Worm (Caenorhabditis elegans) whole organism, early embryonic: ENCODE results near the gene math-37.
"Not testable (repeated sequence)": the region's sequence is repeated elsewhere in the genome, so short reads cannot be mapped to it uniquely, and the experiment has no call there.

Experiments
- B0310.2 ChIP-seq: sonication (generic microtip); optimal IDR thresholded peaks from 2 replicates; lab custom pipeline; 2016; ENCODE audit warnings: mild to moderate bottlenecking, missing genetic modification characterization, missing compliant biosample characterization
- F13C5.2 ChIP-seq: sonication (generic microtip); optimal IDR thresholded peaks from 2 replicates; lab custom pipeline; 2017; ENCODE audit warnings: mild to moderate bottlenecking, missing genetic modification characterization, inconsistent platforms, missing compliant biosample characterization
- aly-1 ChIP-seq: sonication (generic microtip); optimal IDR thresholded peaks from 2 replicates; lab custom pipeline; 2016; ENCODE audit warnings: missing genetic modification characterization, missing compliant biosample characterization
- ama-1 ChIP-seq: fragments of 150-350 bp; optimal IDR thresholded peaks from 2 replicates; lab custom pipeline; 2014
- ceh-13 ChIP-seq: fragments of 200-800 bp; sonication (Bioruptor generic); optimal IDR thresholded peaks from 2 replicates; lab custom pipeline; 2018; ENCODE audit warnings: mild to moderate bottlenecking, missing genetic modification characterization, missing compliant biosample characterization
- ceh-36 ChIP-seq: sonication (generic microtip); optimal IDR thresholded peaks from 2 replicates; lab custom pipeline; 2016; ENCODE audit warnings: missing genetic modification characterization, inconsistent platforms, missing compliant biosample characterization
- ets-7 ChIP-seq: sonication (generic microtip); optimal IDR thresholded peaks from 2 replicates; lab custom pipeline; 2016; ENCODE audit warnings: missing genotype, missing genetic modification characterization, missing compliant biosample characterization
- flt-1 ChIP-seq: fragments of 200-800 bp; sonication (Bioruptor generic); IDR thresholded peaks from 2 replicates; pipeline ENCODE4 v1.3.6; 2022; ENCODE audit warnings: missing genetic modification characterization, missing compliant biosample characterization
- hmbx-1 ChIP-seq: sonication (generic microtip); optimal IDR thresholded peaks from 2 replicates; lab custom pipeline; 2016; ENCODE audit warnings: mild to moderate bottlenecking, missing genetic modification characterization, missing compliant biosample characterization
- hmg-4 ChIP-seq: fragments of 200-800 bp; sonication (Bioruptor generic); optimal IDR thresholded peaks from 2 replicates; lab custom pipeline; 2018; ENCODE audit warnings: mild to moderate bottlenecking, missing genetic modification characterization, missing compliant biosample characterization
- hnd-1 ChIP-seq: sonication (generic microtip); optimal IDR thresholded peaks from 2 replicates; lab custom pipeline; 2016; ENCODE audit warnings: missing genetic modification characterization, missing compliant biosample characterization
- pes-1 ChIP-seq: fragments of 200-800 bp; sonication (Bioruptor generic); IDR thresholded peaks from 2 replicates; pipeline ENCODE4 v1.3.6; 2022; ENCODE audit warnings: missing genetic modification reagents, missing genetic modification characterization, missing compliant biosample characterization
- scrt-1 ChIP-seq: fragments of 200-800 bp; sonication (Bioruptor generic); IDR thresholded peaks from 2 replicates; pipeline ENCODE4 v1.3.6; 2022; ENCODE audit warnings: missing genetic modification characterization, missing compliant biosample characterization
- sea-1 ChIP-seq: fragments of 200-800 bp; sonication (Bioruptor generic); conservative IDR thresholded peaks from 2 replicates; pipeline ENCODE4 v1.3.6; 2022; ENCODE audit warnings: missing genetic modification characterization, missing compliant biosample characterization
- tbx-11 ChIP-seq: fragments of 200-800 bp; sonication (Bioruptor generic); IDR thresholded peaks from 2 replicates; pipeline ENCODE4 v1.3.6; 2022; ENCODE audit warnings: missing genetic modification characterization, missing compliant biosample characterization
- tbx-37 ChIP-seq: fragments of 200-800 bp; sonication (Bioruptor generic); conservative IDR thresholded peaks from 2 replicates; pipeline ENCODE4 v1.3.6; 2022; ENCODE audit warnings: missing genetic modification reagents, missing genetic modification characterization, missing compliant biosample characterization
- tra-4 ChIP-seq: sonication (generic microtip); optimal IDR thresholded peaks from 2 replicates; lab custom pipeline; 2017; ENCODE audit warnings: missing genetic modification characterization, missing compliant biosample characterization

Gene math-37

DNA sequence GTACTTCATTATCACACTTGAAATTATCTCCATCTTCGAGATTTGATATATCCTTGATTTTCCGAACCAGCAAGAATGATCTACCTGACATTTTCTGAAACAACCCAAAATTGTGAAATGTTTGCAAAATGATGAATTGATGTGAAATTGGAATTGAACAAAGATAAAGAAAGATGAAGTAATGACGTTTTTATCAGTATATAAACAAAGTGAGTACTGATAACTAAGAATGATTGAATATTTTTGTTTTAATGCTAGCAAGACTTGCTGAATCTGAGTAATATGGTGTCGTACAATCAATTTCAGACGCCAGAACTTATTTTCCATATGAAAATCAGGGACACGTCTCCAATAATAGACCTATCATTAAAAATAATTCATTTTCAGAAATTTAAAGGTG lies at the start of gene math-37:
Gene math-37 (minus strand): TSS at position 101 of the 400 bp plus-strand sequence.
- TF ChIP-seq hmg-4 (no peak), ceh-36 (tag; lab: Kevin White, UChicago) (no peak), tbx-11 (GFP tag; lab: Robert Waterston, UW) (no peak), aly-1 (tag; lab: Kevin White, UChicago) (no peak), flt-1 (GFP tag; lab: Robert Waterston, UW) (no peak), sea-1 (GFP tag; lab: Robert Waterston, UW) (no peak), tbx-37 (GFP tag; lab: Robert Waterston, UW) (no peak), ceh-13 (GFP tag; lab: Kevin White, UChicago) (no peak), hnd-1 (tag; lab: Kevin White, UChicago) (no peak), B0310.2 (no peak), pes-1 (GFP tag; lab: Robert Waterston, UW) (no peak), ets-7 (tag; lab: Kevin White, UChicago) (no peak), tra-4 (tag; lab: Kevin White, UChicago) (no peak), ama-1 (lab: Kevin White, UChicago) (no peak), scrt-1 (no peak), hmbx-1 (no peak), F13C5.2 (no peak)

ce11 chrII:2170085-2170484 lies 48.1 kb upstream of the math-37 start, which contains the start of gene C33C12.12:
C33C12.12 (minus strand) TSS chrII:2170185.
- TF ChIP-seq ceh-13 (GFP tag; lab: Kevin White, UChicago): no peak
- TF ChIP-seq aly-1 (tag; lab: Kevin White, UChicago): no peak
- no peak for TF ChIP-seq hnd-1 (tag; lab: Kevin White, UChicago)
- TF ChIP-seq hmbx-1: no peak
- TF ChIP-seq tbx-11 (GFP tag; lab: Robert Waterston, UW): no peak
- no peak for TF ChIP-seq ama-1 (lab: Kevin White, UChicago)

ce11 chrII:2168374-2168773 lies 46.4 kb upstream of the math-37 start, which contains the start of gene fbxb-38:
fbxb-38 (minus strand) TSS chrII:2168763.
- TF ChIP-seq tbx-11 (GFP tag; lab: Robert Waterston, UW) (no peak), scrt-1 (no peak)

- TF ChIP-seq B0310.2 (no peak), pes-1 (GFP tag; lab: Robert Waterston, UW) (no peak), ama-1 (lab: Kevin White, UChicago) (no peak), hmg-4 (no peak)
Measured at ce11 chrII:2166376-2166775, 44.4 kb upstream of the math-37 start, which contains the start of gene C33C12.4. C33C12.4 (minus strand) TSS chrII:2166476.

- not testable (repeated sequence) for TF ChIP-seq ama-1 (lab: Kevin White, UChicago); hmg-4; tbx-11 (GFP tag; lab: Robert Waterston, UW)
Measured at ce11 chrII:2163370-2163882, 41.4 kb upstream of the math-37 start, which contains the start of gene C33C12.11. C33C12.11 (minus strand) TSS chrII:2163832.

- not testable (repeated sequence) for TF ChIP-seq tbx-37 (GFP tag; lab: Robert Waterston, UW); aly-1 (tag; lab: Kevin White, UChicago); sea-1 (GFP tag; lab: Robert Waterston, UW)
Measured at ce11 chrII:2153708-2154107, 31.7 kb upstream of the math-37 start, which contains the start of gene math-18. math-18 (plus strand) TSS chrII:2154008.

ce11 chrII:2152455-2152854 lies 30.5 kb upstream of the math-37 start:
- TF ChIP-seq flt-1 (GFP tag; lab: Robert Waterston, UW) (no peak), pes-1 (GFP tag; lab: Robert Waterston, UW) (no peak), tra-4 (tag; lab: Kevin White, UChicago) (no peak), hmbx-1 (no peak)

- no peak for TF ChIP-seq flt-1 (GFP tag; lab: Robert Waterston, UW)
- no peak for TF ChIP-seq F13C5.2
- TF ChIP-seq tbx-11 (GFP tag; lab: Robert Waterston, UW): no peak
Measured at ce11 chrII:2150485-2150985, 28.5 kb upstream of the math-37 start, which contains the start of the genes C40A11.7 and C40A11.8. C40A11.7 (minus strand) TSS chrII:2150585. C40A11.8 (minus strand) TSS chrII:2150935.

ce11 chrII:2146900-2147375 lies 24.9 kb upstream of the math-37 start, which contains the start of gene C40A11.2:
C40A11.2 (plus strand) TSS chrII:2146950.
- TF ChIP-seq scrt-1 (no peak), aly-1 (tag; lab: Kevin White, UChicago) (no peak), hnd-1 (tag; lab: Kevin White, UChicago) (no peak), ets-7 (tag; lab: Kevin White, UChicago) (no peak), F13C5.2 (no peak), flt-1 (GFP tag; lab: Robert Waterston, UW) (no peak), tbx-37 (GFP tag; lab: Robert Waterston, UW) (no peak), tbx-11 (GFP tag; lab: Robert Waterston, UW) (no peak), B0310.2 (no peak), hmg-4 (no peak)
